Worm (Caenorhabditis elegans) whole organism, L2 larva: ENCODE results near the gene K02D10.3.

Experiments used
- C34F6.9 ChIP-seq: fragments of 150-350 bp; optimal IDR thresholded peaks from 2 replicates; lab custom pipeline; 2014; ENCODE audit warnings: missing biosample characterization, missing genetic modification characterization
- F13H6.1 ChIP-seq: sonication (generic microtip); optimal IDR thresholded peaks from 2 replicates; lab custom pipeline; 2016; ENCODE audit warnings: missing genetic modification characterization, missing compliant biosample characterization
- R02D3.7 ChIP-seq: fragments of 150-350 bp; optimal IDR thresholded peaks from 2 replicates; lab custom pipeline; 2014; ENCODE audit warnings: missing biosample characterization, missing genetic modification characterization
- Y55F3AM.14 ChIP-seq: fragments of 200-800 bp; sonication (Bioruptor generic); optimal IDR thresholded peaks from 2 replicates; lab custom pipeline; 2018; ENCODE audit warnings: mild to moderate bottlenecking, missing genetic modification characterization, missing compliant biosample characterization
- alr-1 ChIP-seq: fragments of 150-350 bp; optimal IDR thresholded peaks from 2 replicates; lab custom pipeline; 2014; ENCODE audit warnings: missing biosample characterization, missing genetic modification characterization
- aly-2 ChIP-seq: fragments of 150-350 bp; optimal IDR thresholded peaks from 2 replicates; lab custom pipeline; 2014; ENCODE audit warnings: missing biosample characterization, missing genetic modification characterization
- ama-1 ChIP-seq: fragments of 150-350 bp; optimal IDR thresholded peaks from 2 replicates; lab custom pipeline; 2018; ENCODE audit warnings: inconsistent platforms
- blmp-1 ChIP-seq: sonication (generic microtip); optimal IDR thresholded peaks from 2 replicates; lab custom pipeline; 2017; ENCODE audit warnings: missing genetic modification characterization, mild to moderate bottlenecking, missing compliant biosample characterization, antibody characterized with exemption, moderate library complexity; ENCODE audit not compliant: insufficient read depth
- ceh-16 ChIP-seq: fragments of 150-350 bp; optimal IDR thresholded peaks from 2 replicates; lab custom pipeline; 2014; ENCODE audit warnings: missing biosample characterization, missing genetic modification characterization
- ceh-82 ChIP-seq: fragments of 150-350 bp; optimal IDR thresholded peaks from 2 replicates; lab custom pipeline; 2014; ENCODE audit warnings: missing biosample characterization, missing genetic modification characterization
- crh-2 ChIP-seq: sonication (generic microtip); optimal IDR thresholded peaks from 2 replicates; lab custom pipeline; 2017; ENCODE audit warnings: missing biosample characterization, missing genetic modification characterization
- dmd-4 ChIP-seq: sonication (generic microtip); optimal IDR thresholded peaks from 2 replicates; lab custom pipeline; 2017; ENCODE audit warnings: missing biosample characterization, missing genetic modification characterization
- egl-27 ChIP-seq: sonication (generic microtip); optimal IDR thresholded peaks from 3 replicates; lab custom pipeline; 2017; ENCODE audit warnings: missing biosample characterization, missing genetic modification reagents, missing genetic modification characterization
- elt-3 ChIP-seq: sonication (generic microtip); optimal IDR thresholded peaks from 2 replicates; lab custom pipeline; 2017; ENCODE audit warnings: missing biosample characterization, missing genetic modification characterization
- fos-1 ChIP-seq: fragments of 150-350 bp; optimal IDR thresholded peaks from 2 replicates; lab custom pipeline; 2014; ENCODE audit warnings: missing biosample characterization, missing genetic modification characterization
- gmeb-1 ChIP-seq: fragments of 150-350 bp; optimal IDR thresholded peaks from 2 replicates; lab custom pipeline; 2014; ENCODE audit warnings: missing biosample characterization, missing genetic modification characterization
- lin-11 ChIP-seq: fragments of 150-350 bp; sonication (generic microtip); optimal IDR thresholded peaks from 2 replicates; lab custom pipeline; 2014; ENCODE audit warnings: missing biosample characterization, missing genetic modification characterization, inconsistent platforms, mixed read lengths
- lin-13 ChIP-seq: fragments of 150-350 bp; optimal IDR thresholded peaks from 2 replicates; lab custom pipeline; 2014; ENCODE audit warnings: missing biosample characterization, missing genetic modification reagents, missing genetic modification characterization
- lin-39 ChIP-seq: fragments of 150-350 bp; optimal IDR thresholded peaks from 2 replicates; lab custom pipeline; 2014; ENCODE audit warnings: missing biosample characterization, missing genetic modification reagents, missing genetic modification characterization
- lsy-2 ChIP-seq, 2 experiments: fragments of 150-350 bp in 1 of 2; sonication (generic microtip) in 1 of 2; optimal IDR thresholded peaks; 2 replicates each; lab custom pipeline; 2014 to 2017; ENCODE audit warnings: missing biosample characterization in 2 of 2, missing genetic modification characterization in 2 of 2
- mab-5 ChIP-seq: fragments of 150-350 bp; optimal IDR thresholded peaks from 2 replicates; lab custom pipeline; 2014; ENCODE audit warnings: missing biosample characterization, missing genetic modification characterization
- mbf-1 ChIP-seq: sonication (generic microtip); optimal IDR thresholded peaks from 2 replicates; lab custom pipeline; 2017; ENCODE audit warnings: missing biosample characterization, missing genetic modification characterization
- mdl-1 ChIP-seq, 2 experiments: fragments of 150-350 bp in 1 of 2; sonication (generic microtip) in 1 of 2; optimal IDR thresholded peaks; 2 replicates each; lab custom pipeline; 2017; ENCODE audit warnings: missing biosample characterization in 2 of 2, missing genetic modification characterization in 2 of 2
- nhr-10 ChIP-seq: sonication (generic microtip); optimal IDR thresholded peaks from 2 replicates; lab custom pipeline; 2017; ENCODE audit warnings: missing biosample characterization, missing genetic modification characterization
- nhr-129 ChIP-seq: fragments of 150-350 bp; optimal IDR thresholded peaks from 2 replicates; lab custom pipeline; 2014; ENCODE audit warnings: missing biosample characterization, missing genetic modification characterization
- nhr-23 ChIP-seq: fragments of 150-350 bp; optimal IDR thresholded peaks from 2 replicates; lab custom pipeline; 2014; ENCODE audit warnings: missing biosample characterization, missing genetic modification reagents, missing genetic modification characterization
- nhr-237 ChIP-seq: fragments of 150-350 bp; optimal IDR thresholded peaks from 2 replicates; lab custom pipeline; 2014; ENCODE audit warnings: missing biosample characterization, missing genetic modification characterization
- nhr-25 ChIP-seq: fragments of 150-350 bp; sonication (generic microtip); optimal IDR thresholded peaks from 3 replicates; lab custom pipeline; 2014; ENCODE audit warnings: missing biosample characterization, missing genetic modification characterization
- nhr-6 ChIP-seq: fragments of 150-350 bp; optimal IDR thresholded peaks from 2 replicates; lab custom pipeline; 2014; ENCODE audit warnings: missing biosample characterization, missing genetic modification characterization
- nhr-77 ChIP-seq: fragments of 150-350 bp; optimal IDR thresholded peaks from 2 replicates; lab custom pipeline; 2014; ENCODE audit warnings: missing biosample characterization, missing genetic modification characterization
- sma-9 ChIP-seq, 2 experiments: fragments of 150-350 bp in 1 of 2; sonication (generic microtip) in 1 of 2; optimal IDR thresholded peaks; 2 replicates each; lab custom pipeline; 2014 to 2016; ENCODE audit warnings: missing genetic modification characterization in 2 of 2, mild to moderate bottlenecking in 1 of 2, missing biosample characterization in 1 of 2, missing compliant biosample characterization in 1 of 2, missing genetic modification reagents in 1 of 2, moderate library complexity in 1 of 2
- snpc-4 ChIP-seq: fragments of 150-350 bp; optimal IDR thresholded peaks from 2 replicates; lab custom pipeline; 2014; ENCODE audit warnings: missing biosample characterization, missing genetic modification characterization
- unc-39 ChIP-seq: fragments of 150-350 bp; optimal IDR thresholded peaks from 2 replicates; lab custom pipeline; 2014; ENCODE audit warnings: missing biosample characterization, missing genetic modification characterization
- unc-55 ChIP-seq: fragments of 150-350 bp; sonication (generic microtip); optimal IDR thresholded peaks from 3 replicates; lab custom pipeline; 2014; ENCODE audit warnings: missing biosample characterization, missing genetic modification reagents, missing genetic modification characterization
- unc-62 ChIP-seq: fragments of 150-350 bp; optimal IDR thresholded peaks from 2 replicates; lab custom pipeline; 2014; ENCODE audit warnings: missing biosample characterization, missing genetic modification reagents, missing genetic modification characterization
- zag-1 ChIP-seq: fragments of 150-350 bp; optimal IDR thresholded peaks from 2 replicates; lab custom pipeline; 2014; ENCODE audit warnings: missing biosample characterization, missing genetic modification characterization
- ztf-1 ChIP-seq: fragments of 200-800 bp; sonication (Bioruptor generic); conservative IDR thresholded peaks from 2 replicates; pipeline ENCODE4 v1.3.6; 2022; ENCODE audit warnings: missing genetic modification characterization, missing compliant biosample characterization
- ztf-11 ChIP-seq: sonication (generic microtip); optimal IDR thresholded peaks from 2 replicates; lab custom pipeline; 2017; ENCODE audit warnings: missing biosample characterization, missing genetic modification characterization
- ztf-4 ChIP-seq: fragments of 150-350 bp; optimal IDR thresholded peaks from 2 replicates; lab custom pipeline; 2014; ENCODE audit warnings: missing biosample characterization, missing genetic modification characterization

Gene K02D10.3

ce11 chrIII:8733237-8733636 lies 38.5 kb downstream of the K02D10.3 start:
- TF ChIP-seq lin-11 (tag; lab: Kevin White, UChicago) (no peak), egl-27 (tag; lab: Kevin White, UChicago) (no peak), nhr-129 (tag; lab: Kevin White, UChicago) (peak; percentile 75), sma-9 (GFP tag; optimal IDR thresholded peaks at IDR 0.05; lab: Kevin White, UChicago) (peak; percentile 76), sma-9 (tag; optimal IDR thresholded peaks at IDR 0.05; lab: Kevin White, UChicago) (no peak), nhr-10 (tag; lab: Kevin White, UChicago) (no peak), nhr-23 (tag; lab: Kevin White, UChicago) (no peak), fos-1 (tag; lab: Kevin White, UChicago) (peak; percentile 21), elt-3 (tag; lab: Kevin White, UChicago) (no peak), C34F6.9 (tag; lab: Kevin White, UChicago) (no peak), crh-2 (tag; lab: Kevin White, UChicago) (peak; percentile 34), unc-39 (tag; lab: Kevin White, UChicago) (no peak), zag-1 (tag; lab: Kevin White, UChicago) (no peak), alr-1 (no peak), F13H6.1 (tag; lab: Kevin White, UChicago) (peak; percentile 5), blmp-1 (tag; lab: Kevin White, UChicago) (peak; percentile 55), ceh-16 (tag; lab: Kevin White, UChicago) (no peak), snpc-4 (no peak), nhr-237 (no peak), R02D3.7 (tag; lab: Kevin White, UChicago) (no peak), nhr-77 (tag; lab: Kevin White, UChicago) (no peak), lin-39 (no peak), aly-2 (no peak), nhr-6 (peak; percentile 38), lsy-2 (tag; optimal IDR thresholded peaks at IDR 0.05; lab: Kevin White, UChicago) (peak in 1 of 2 experiments; percentile 15), dmd-4 (tag; lab: Kevin White, UChicago) (no peak), mbf-1 (tag; lab: Kevin White, UChicago) (no peak)

- no peak for TF ChIP-seq nhr-10 (tag; lab: Kevin White, UChicago)
- no peak for TF ChIP-seq ztf-11 (tag; lab: Kevin White, UChicago)
- no peak for TF ChIP-seq egl-27 (tag; lab: Kevin White, UChicago)
- no peak for TF ChIP-seq elt-3 (tag; lab: Kevin White, UChicago)
- no peak for TF ChIP-seq snpc-4
- TF ChIP-seq F13H6.1 (tag; lab: Kevin White, UChicago): peak; percentile 2
- no peak for TF ChIP-seq lin-11 (tag; lab: Kevin White, UChicago)
- no peak for TF ChIP-seq Y55F3AM.14 (GFP tag; lab: Kevin White, UChicago)
- TF ChIP-seq nhr-25 (tag; lab: Kevin White, UChicago): peak; percentile 25
- no peak for TF ChIP-seq nhr-129 (tag; lab: Kevin White, UChicago)
- peak in 1 of 2 experiments; percentile 33 for TF ChIP-seq mdl-1 (tag; optimal IDR thresholded peaks at IDR 0.05; lab: Kevin White, UChicago)
- no peak for TF ChIP-seq ztf-1 (GFP tag; lab: Robert Waterston, UW)
- no peak for TF ChIP-seq nhr-77 (tag; lab: Kevin White, UChicago)
- peak in 1 of 2 experiments; percentile 18 for TF ChIP-seq lsy-2 (tag; optimal IDR thresholded peaks at IDR 0.05; lab: Kevin White, UChicago)
- no peak for TF ChIP-seq unc-55 (GFP tag; lab: Kevin White, UChicago)
- peak; percentile 54 for TF ChIP-seq ztf-4 (tag; lab: Kevin White, UChicago)
- TF ChIP-seq mbf-1 (tag; lab: Kevin White, UChicago): no peak
- peak; percentile 73 for TF ChIP-seq sma-9 (GFP tag; optimal IDR thresholded peaks at IDR 0.05; lab: Kevin White, UChicago)
- no peak for TF ChIP-seq sma-9 (tag; optimal IDR thresholded peaks at IDR 0.05; lab: Kevin White, UChicago)
- TF ChIP-seq blmp-1 (tag; lab: Kevin White, UChicago): peak; percentile 28
- no peak for TF ChIP-seq R02D3.7 (tag; lab: Kevin White, UChicago)
- no peak for TF ChIP-seq nhr-237
- TF ChIP-seq, all 48 proteins: peak for 7
Observed at ce11 chrIII:8731973-8732372, 39.8 kb downstream of the K02D10.3 start.

ce11 chrIII:8731310-8731709 lies 40.4 kb downstream of the K02D10.3 start, which contains the start of gene ZK370.4:
ZK370.4 (minus strand) TSS chrIII:8731410.
- no peak for TF ChIP-seq ceh-82 (tag; lab: Kevin White, UChicago)
- no peak for TF ChIP-seq unc-62 (GFP tag; lab: Kevin White, UChicago)
- no peak for TF ChIP-seq aly-2
- TF ChIP-seq ztf-11 (tag; lab: Kevin White, UChicago): no peak
- no peak for TF ChIP-seq ama-1 (lab: Kevin White, UChicago)
- TF ChIP-seq lin-13 (GFP tag; lab: Kevin White, UChicago): no peak
- no peak for TF ChIP-seq snpc-4
- TF ChIP-seq ztf-1 (GFP tag; lab: Robert Waterston, UW): no peak
- TF ChIP-seq nhr-10 (tag; lab: Kevin White, UChicago): no peak
- TF ChIP-seq mbf-1 (tag; lab: Kevin White, UChicago): no peak
- no peak for TF ChIP-seq lsy-2 (tag; optimal IDR thresholded peaks at IDR 0.05; lab: Kevin White, UChicago)
- no peak for TF ChIP-seq gmeb-1 (tag; lab: Kevin White, UChicago)
- TF ChIP-seq unc-55 (GFP tag; lab: Kevin White, UChicago): no peak
- no peak for TF ChIP-seq mab-5 (tag; lab: Kevin White, UChicago)
- TF ChIP-seq alr-1: no peak
- no peak for TF ChIP-seq nhr-77 (tag; lab: Kevin White, UChicago)
